Worm (Caenorhabditis elegans): ENCODE measurements around the gene polq-1.
A peak's percentile ranks its signal among the peaks of the same experiment; 100 is the strongest.

Gene polq-1

DNA sequence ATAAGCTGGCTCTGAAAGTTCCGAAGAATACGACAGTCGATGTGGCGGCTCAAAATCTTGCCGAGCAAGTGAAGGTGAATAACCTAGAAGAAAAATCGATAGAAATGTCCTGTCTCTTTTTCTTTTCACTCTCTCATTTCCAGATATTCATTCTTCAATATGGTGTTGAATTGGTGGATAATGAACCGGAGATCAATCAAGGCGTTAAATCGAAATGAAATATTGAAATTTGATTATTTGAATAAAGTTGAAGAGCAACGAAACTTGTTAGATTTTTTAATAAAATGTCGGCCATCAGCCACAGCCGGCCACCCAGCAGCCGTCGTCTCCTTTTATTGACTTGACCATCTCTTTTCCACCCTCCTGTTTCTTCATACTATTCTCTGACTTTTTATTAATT lies 3.8 kb upstream of the polq-1 start, which contains the start of gene R12B2.2:
TSS of gene R12B2.2 (plus strand) at position 301 of the 400 bp plus-strand sequence.
- TF ChIP-seq lin-39 (tag; optimal IDR thresholded peaks at IDR 0.05): no peak
- peak; percentile 6 for TF ChIP-seq hmg-11 (tag; optimal IDR thresholded peaks at IDR 0.05)

DNA sequence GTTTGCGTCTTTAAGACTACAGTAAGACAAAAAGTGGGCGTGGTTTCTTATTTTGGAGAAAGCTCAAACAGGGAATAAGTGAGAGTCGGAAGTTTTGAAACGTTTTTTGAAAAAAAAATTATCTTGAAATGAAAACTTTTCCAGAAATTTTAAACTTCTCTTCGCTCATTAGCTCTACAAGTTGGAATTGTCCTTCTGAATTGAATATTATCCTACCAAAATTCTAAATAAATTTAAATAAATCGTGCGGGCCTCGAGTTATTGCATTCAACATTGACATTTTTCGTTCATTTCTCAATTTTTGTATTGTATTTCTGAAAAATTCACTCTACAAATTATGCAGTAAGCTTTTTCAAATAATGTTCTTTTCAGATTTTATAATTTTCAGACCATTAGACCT lies 2.3 kb upstream of the polq-1 start, which contains the start of gene R12B2.3:
TSS of gene R12B2.3 (plus strand) at position 301 of the 400 bp plus-strand sequence.
- no peak for TF ChIP-seq fos-1 (tag; optimal IDR thresholded peaks at IDR 0.05)
- TF ChIP-seq ztf-4 (tag; optimal IDR thresholded peaks at IDR 0.05): no peak
- no peak for TF ChIP-seq snpc-4 (tag; optimal IDR thresholded peaks at IDR 0.05)

DNA sequence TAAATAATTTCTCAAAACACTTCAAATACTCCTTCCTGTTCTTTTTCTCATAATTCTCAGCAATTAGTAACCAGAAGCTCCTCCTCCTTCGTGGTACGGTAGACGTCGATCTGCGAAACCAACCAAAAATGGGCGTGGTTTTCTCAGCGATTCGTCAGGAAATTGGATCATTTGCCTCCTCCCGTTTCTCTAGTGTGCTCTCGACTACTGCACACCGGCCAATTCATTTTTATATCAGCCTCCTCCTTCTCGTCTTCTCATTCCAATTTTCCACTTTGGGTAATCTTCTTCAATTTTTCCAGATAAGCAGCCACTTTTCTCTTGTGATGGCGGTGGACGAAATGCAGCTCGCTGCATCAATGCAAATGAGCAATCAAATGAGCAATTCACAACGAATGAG lies 4.2 kb downstream of the polq-1 start, which contains the start of gene ceh-10:
TSS of gene ceh-10 (plus strand) at position 301 of the 400 bp plus-strand sequence.
- TF ChIP-seq nhr-77 (tag; optimal IDR thresholded peaks at IDR 0.05): no peak
- no peak for TF ChIP-seq unc-39 (tag; optimal IDR thresholded peaks at IDR 0.05)
- no peak for TF ChIP-seq ztf-4 (tag; optimal IDR thresholded peaks at IDR 0.05)
- TF ChIP-seq aly-2 (tag; optimal IDR thresholded peaks at IDR 0.05): no peak

DNA sequence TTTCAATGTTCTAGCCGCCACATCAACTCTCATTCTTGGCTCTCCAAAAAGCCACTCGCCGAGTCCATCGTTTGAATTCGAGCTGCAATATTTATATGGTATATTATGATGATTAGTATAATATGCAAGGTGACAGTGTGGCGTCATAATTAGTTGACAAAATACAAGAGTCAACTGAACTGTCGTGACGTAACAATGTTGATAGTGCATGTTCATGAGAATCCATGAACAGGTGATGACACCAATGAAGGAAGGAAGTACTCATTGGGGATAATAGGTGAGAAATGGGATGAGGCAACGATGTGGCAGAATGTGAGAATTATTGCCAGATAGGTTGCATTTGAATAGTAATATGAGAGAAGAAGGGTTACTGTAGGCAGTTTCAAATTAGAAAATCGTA lies 8.0 kb downstream of the polq-1 start:
- no peak for TF ChIP-seq lsy-12 (tag; optimal IDR thresholded peaks at IDR 0.05)
- TF ChIP-seq elt-1 (tag; optimal IDR thresholded peaks at IDR 0.05): no peak

DNA sequence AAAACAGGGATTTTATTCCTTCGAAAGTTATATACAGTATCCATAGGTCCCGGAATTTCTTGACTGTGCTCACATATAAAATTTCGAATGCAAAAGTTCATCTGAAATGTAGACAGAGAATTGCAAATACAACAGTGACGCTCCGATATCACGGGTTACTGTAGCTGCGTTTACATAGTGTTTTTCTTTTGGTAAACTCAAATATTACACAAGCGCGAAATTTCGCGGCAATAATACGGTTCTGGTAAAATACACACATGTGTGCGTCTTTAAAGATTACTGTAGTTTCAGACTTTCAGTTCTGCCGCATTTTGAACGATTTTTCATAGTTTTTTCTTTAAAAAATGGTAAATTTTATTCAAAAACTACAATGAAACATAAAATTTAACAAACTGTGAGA lies 12.4 kb downstream of the polq-1 start, which contains the start of gene rev-3:
TSS of gene rev-3 (minus strand) at position 101 of the 400 bp plus-strand sequence.
- TF ChIP-seq zag-1 (tag; optimal IDR thresholded peaks at IDR 0.05): no peak
- TF ChIP-seq elt-1 (tag; optimal IDR thresholded peaks at IDR 0.05): no peak
- no peak for TF ChIP-seq elt-3 (tag; optimal IDR thresholded peaks at IDR 0.05)
- no peak for TF ChIP-seq sea-2 (GFP tag; optimal IDR thresholded peaks at IDR 0.05)

DNA sequence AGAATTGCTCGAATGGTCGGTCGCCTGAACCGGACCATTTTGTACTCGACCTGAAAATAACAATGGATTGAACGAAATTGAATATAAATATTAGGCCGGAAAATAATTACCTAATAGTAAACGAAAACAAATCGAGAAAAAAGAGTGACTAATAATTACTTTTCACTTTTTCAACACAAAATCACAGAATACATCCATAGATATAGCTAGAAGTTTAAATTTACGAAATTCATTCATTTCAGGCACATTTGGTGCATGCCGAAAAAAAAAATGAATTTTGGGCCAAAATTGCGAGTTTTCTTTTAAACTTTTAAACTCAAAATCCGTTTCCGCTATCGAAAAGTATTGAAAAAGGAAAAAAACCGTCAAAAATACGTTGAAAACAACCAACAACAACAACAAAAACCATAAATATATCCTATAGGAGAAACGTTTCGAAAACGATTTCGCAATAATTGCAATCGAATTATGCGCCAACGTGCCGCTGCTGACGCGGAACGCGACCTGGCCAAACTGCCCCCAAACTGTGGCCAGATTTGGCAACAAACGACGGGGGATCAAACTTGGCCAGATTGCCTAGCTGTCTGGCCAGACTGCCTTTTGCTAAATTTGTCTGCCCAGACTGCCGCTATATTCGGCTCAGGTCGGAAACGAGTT lies 17.6 kb downstream of the polq-1 start, which contains the start of gene Y37B11A.3:
TSS of gene Y37B11A.3 (minus strand) at position 51 of the 657 bp plus-strand sequence.
- TF ChIP-seq jun-1 (tag; optimal IDR thresholded peaks at IDR 0.05) (no peak), tbx-2 (tag; optimal IDR thresholded peaks at IDR 0.05) (peak; percentile 58), elt-1 (tag; optimal IDR thresholded peaks at IDR 0.05) (no peak), elt-2 (tag; optimal IDR thresholded peaks at IDR 0.05) (peak; percentile 37), lin-39 (tag; optimal IDR thresholded peaks at IDR 0.05) (peak; percentile 87), pqm-1 (tag; optimal IDR thresholded peaks at IDR 0.05) (no peak), nhr-11 (tag; optimal IDR thresholded peaks at IDR 0.05) (peak; percentile 11), fos-1 (tag; optimal IDR thresholded peaks at IDR 0.05) (no peak), ceh-28 (tag; optimal IDR thresholded peaks at IDR 0.05) (peak; percentile 35), snpc-4 (tag; optimal IDR thresholded peaks at IDR 0.05) (peak; percentile 58), nhr-76 (tag; optimal IDR thresholded peaks at IDR 0.05) (no peak), hmg-11 (tag; optimal IDR thresholded peaks at IDR 0.05) (peak; percentile 77), skn-1 (tag; optimal IDR thresholded peaks at IDR 0.05) (no peak), pha-4 (tag; optimal IDR thresholded peaks at IDR 0.05) (no peak), ceh-16 (tag; optimal IDR thresholded peaks at IDR 0.05) (no peak), unc-62 (GFP tag; optimal IDR thresholded peaks at IDR 0.05) (no peak), aly-2 (tag; optimal IDR thresholded peaks at IDR 0.05) (no peak), nhr-12 (tag; optimal IDR thresholded peaks at IDR 0.05) (no peak), nhr-25 (tag; optimal IDR thresholded peaks at IDR 0.05) (peak; percentile 85), ztf-4 (tag; optimal IDR thresholded peaks at IDR 0.05) (no peak), zag-1 (tag; optimal IDR thresholded peaks at IDR 0.05) (no peak), elt-3 (tag; optimal IDR thresholded peaks at IDR 0.05) (no peak), ztf-11 (tag; optimal IDR thresholded peaks at IDR 0.05) (no peak), mdl-1 (tag; optimal IDR thresholded peaks at IDR 0.05) (no peak), R02D3.7 (tag; optimal IDR thresholded peaks at IDR 0.05) (peak; percentile 73), eor-1 (tag; optimal IDR thresholded peaks at IDR 0.05) (no peak), daf-12 (tag; optimal IDR thresholded peaks at IDR 0.05) (no peak), unc-39 (tag; optimal IDR thresholded peaks at IDR 0.05) (no peak), egl-27 (tag; optimal IDR thresholded peaks at IDR 0.05) (no peak), nhr-23 (tag; optimal IDR thresholded peaks at IDR 0.05) (peak; percentile 80), ceh-82 (tag; optimal IDR thresholded peaks at IDR 0.05) (no peak), fkh-2 (tag; optimal IDR thresholded peaks at IDR 0.05) (no peak), mml-1 (tag; optimal IDR thresholded peaks at IDR 0.05) (no peak), ama-1 (optimal IDR thresholded peaks at IDR 0.05) (no peak), egl-5 (tag; optimal IDR thresholded peaks at IDR 0.05) (peak; percentile 31), lin-15B (tag; optimal IDR thresholded peaks at IDR 0.05) (peak; percentile 82), nhr-43 (tag; optimal IDR thresholded peaks at IDR 0.05; ENCODE audit: poor library complexity, severe bottlenecking) (peak; percentile 74), nhr-77 (tag; optimal IDR thresholded peaks at IDR 0.05) (no peak), nhr-237 (tag; optimal IDR thresholded peaks at IDR 0.05) (no peak)

Data from whole organism, L3 larva.